Fruit fly (Drosophila melanogaster): ENCODE data around the gene Dus2.
A peak's percentile ranks its signal among the peaks of the same experiment; 100 is the strongest.

Dus2 gene

DNA sequence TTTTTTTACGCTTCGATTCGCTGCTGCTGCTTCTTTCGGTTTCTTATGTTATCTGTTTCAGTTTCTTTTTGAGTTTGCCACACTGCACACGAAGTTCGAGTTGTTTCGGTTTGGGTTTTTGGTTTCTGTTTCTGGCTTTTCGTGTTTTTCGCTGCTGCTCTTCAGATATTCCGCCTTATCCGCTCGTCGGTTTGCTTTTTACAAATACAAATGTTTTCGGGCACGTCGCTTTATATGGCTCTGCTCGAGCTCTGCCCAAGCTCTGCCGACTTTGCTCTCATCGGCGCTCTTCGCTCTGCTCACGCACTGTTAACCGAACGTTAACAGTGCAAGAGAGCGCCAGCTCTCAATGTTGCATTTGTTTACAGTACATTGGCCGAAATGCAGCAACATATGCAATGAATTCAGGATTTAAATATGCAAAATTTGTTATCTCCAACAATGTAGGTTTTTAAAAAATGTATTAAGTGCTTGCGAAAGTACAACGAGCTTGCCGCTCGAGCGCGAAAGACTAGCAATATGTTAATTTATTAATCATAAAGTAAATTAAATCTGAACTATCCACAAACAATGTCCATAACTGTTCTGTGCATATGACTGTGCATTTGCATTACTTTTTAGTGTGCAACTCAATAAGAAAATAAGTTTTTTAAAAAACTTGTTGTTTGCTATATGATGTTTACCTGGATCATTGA lies 26.4 kb upstream of the Dus2 start (continued):
- peak; percentile 20 for TF ChIP-seq stwl (tag; optimal IDR thresholded peaks at IDR 0.05)
- no peak for TF ChIP-seq D (optimal IDR thresholded peaks at IDR 0.05)
- TF ChIP-seq D (GFP tag; optimal IDR thresholded peaks at IDR 0.05): no peak
- TF ChIP-seq cg (GFP tag; optimal IDR thresholded peaks at IDR 0.05): peak; percentile 45
- peak; percentile 15 for TF ChIP-seq NC2β (GFP tag; optimal IDR thresholded peaks at IDR 0.05)
- no peak for TF ChIP-seq Nf-YB (GFP tag; optimal IDR thresholded peaks at IDR 0.05)
- peak; percentile 39 for TF ChIP-seq sens (GFP tag)
- TF ChIP-seq CG15479 (GFP tag; optimal IDR thresholded peaks at IDR 0.05): no peak
- TF ChIP-seq Med (GFP tag): peak; percentile 81
- peak; percentile 50; the same call in 1 of the 3 replicates for TF ChIP-seq CG6791 (GFP tag; IDR thresholded peaks at IDR 0.05; ENCODE audit: partially characterized antibody)
- TF ChIP-seq Opbp (GFP tag; IDR thresholded peaks at IDR 0.05; ENCODE audit: partially characterized antibody): peak; percentile 45; the same call in 1 of the 3 replicates
- TF ChIP-seq odd (GFP tag; optimal IDR thresholded peaks at IDR 0.05): no peak
- TF ChIP-seq exex (tag; optimal IDR thresholded peaks at IDR 0.05): no peak
- peak; percentile 79; the same call in 3 of the 4 replicates for TF ChIP-seq chinmo (GFP tag; IDR thresholded peaks at IDR 0.05; ENCODE audit: partially characterized antibody)
- no peak for TF ChIP-seq toy (GFP tag; IDR thresholded peaks at IDR 0.05)
- no peak for TF ChIP-seq Doc2 (GFP tag; IDR thresholded peaks at IDR 0.05)
- no peak for TF ChIP-seq her (GFP tag; optimal IDR thresholded peaks at IDR 0.05)
- no peak for TF ChIP-seq Pdp1 (GFP tag; optimal IDR thresholded peaks at IDR 0.05)
- TF ChIP-seq Max (GFP tag; optimal IDR thresholded peaks at IDR 0.05): no peak
- TF ChIP-seq tio (GFP tag; optimal IDR thresholded peaks at IDR 0.05): peak; percentile 6
- no peak for TF ChIP-seq CG10462 (GFP tag; optimal IDR thresholded peaks at IDR 0.05)
- peak; percentile 2 for TF ChIP-seq sd (tag; optimal IDR thresholded peaks at IDR 0.05)
- 0 out of 2 replicates have a peak, but pooled peaks have one; percentile 9 for TF ChIP-seq inv (GFP tag; IDR thresholded peaks at IDR 0.05; ENCODE audit: partially characterized antibody)
- no peak for TF ChIP-seq Sin3A (optimal IDR thresholded peaks at IDR 0.05)
- no peak for TF ChIP-seq Asciz (GFP tag; optimal IDR thresholded peaks at IDR 0.05)
- TF ChIP-seq CG31441 (GFP tag; IDR thresholded peaks at IDR 0.05): 0 out of 2 replicates have a peak, but pooled peaks have one; percentile 10
- no peak for TF ChIP-seq sr (GFP tag; IDR thresholded peaks at IDR 0.05)
- TF ChIP-seq CG2199 (GFP tag; IDR thresholded peaks at IDR 0.05): peak; percentile 70; the same call in 2 of the 3 replicates
- TF ChIP-seq CG3838 (GFP tag; optimal IDR thresholded peaks at IDR 0.05): peak; percentile 23
- no peak for TF ChIP-seq CG4730 (GFP tag; IDR thresholded peaks at IDR 0.05)
- no peak for TF ChIP-seq pb (GFP tag; optimal IDR thresholded peaks at IDR 0.05)
- peak; percentile 37 for TF ChIP-seq yki (optimal IDR thresholded peaks at IDR 0.05)
- TF ChIP-seq ato (GFP tag; IDR thresholded peaks at IDR 0.05; ENCODE audit: partially characterized antibody): peak; percentile 9; the same call in 1 of the 2 replicates
- TF ChIP-seq ttk (GFP tag; IDR thresholded peaks at IDR 0.05): no peak
- TF ChIP-seq CG6254 (GFP tag; optimal IDR thresholded peaks at IDR 0.05): no peak
- TF ChIP-seq CG8765 (GFP tag; IDR thresholded peaks at IDR 0.05): no peak
- no peak for TF ChIP-seq Hr78 (GFP tag; optimal IDR thresholded peaks at IDR 0.05)
- peak; percentile 31; the same call in 1 of the 2 replicates for TF ChIP-seq Rfx (GFP tag; IDR thresholded peaks at IDR 0.05)
- no peak for TF ChIP-seq Gsc (GFP tag; IDR thresholded peaks at IDR 0.05)
- TF ChIP-seq GATAe (GFP tag; conservative IDR thresholded peaks at IDR 0.05): no peak
- peak; percentile 68 for TF ChIP-seq CG3163 (GFP tag; optimal IDR thresholded peaks at IDR 0.05)
- peak; percentile 23 for TF ChIP-seq CG10431 (GFP tag; optimal IDR thresholded peaks at IDR 0.05)
- TF ChIP-seq CG4328 (GFP tag; optimal IDR thresholded peaks at IDR 0.05): no peak
- TF ChIP-seq CG4617 (GFP tag; optimal IDR thresholded peaks at IDR 0.05; ENCODE audit: borderline replicate concordance): no peak
- TF ChIP-seq Hr51 (GFP tag; optimal IDR thresholded peaks at IDR 0.05): peak in 1 of 2 experiments; percentile 21
- TF ChIP-seq Drgx (GFP tag; IDR thresholded peaks at IDR 0.05): no peak
- TF ChIP-seq Trl (optimal IDR thresholded peaks at IDR 0.05): peak; percentile 76 to 88
- TF ChIP-seq Trl (GFP tag; optimal IDR thresholded peaks at IDR 0.05): no peak
- peak; percentile 35 for TF ChIP-seq gem (tag; optimal IDR thresholded peaks at IDR 0.05)
- TF ChIP-seq bbx (GFP tag; IDR thresholded peaks at IDR 0.05; ENCODE audit: partially characterized antibody): peak; percentile 45; the same call in 1 of the 2 replicates

All from whole organism, embryonic.